Worm (Caenorhabditis elegans) whole organism, L1 larva: ENCODE data around the gene pals-16.

Experiments
- C04F5.9 ChIP-seq: sonication (generic microtip); optimal IDR thresholded peaks from 2 replicates; lab custom pipeline; 2016; ENCODE audit warnings: missing genetic modification characterization, missing compliant biosample characterization
- Y116A8C.19 ChIP-seq: sonication (generic microtip); optimal IDR thresholded peaks from 2 replicates; lab custom pipeline; 2016; ENCODE audit warnings: missing compliant biosample characterization, missing genetic modification characterization, borderline replicate concordance
- blmp-1 ChIP-seq: fragments of 150-350 bp; optimal IDR thresholded peaks from 2 replicates; lab custom pipeline; 2014; ENCODE audit warnings: missing biosample characterization, missing genetic modification characterization
- ceh-63 ChIP-seq: fragments of 200-800 bp; sonication (Bioruptor generic); optimal IDR thresholded peaks from 2 replicates; lab custom pipeline; 2018; ENCODE audit warnings: mild to moderate bottlenecking, missing genetic modification characterization, missing compliant biosample characterization
- ceh-88 ChIP-seq: fragments of 200-800 bp; sonication (Bioruptor generic); IDR thresholded peaks from 2 replicates; pipeline ENCODE4 v1.3.6; 2022; ENCODE audit warnings: missing genetic modification characterization, missing compliant biosample characterization
- ces-1 ChIP-seq: fragments of 150-350 bp; optimal IDR thresholded peaks from 2 replicates; lab custom pipeline; 2014; ENCODE audit warnings: missing biosample characterization, missing genetic modification reagents, missing genetic modification characterization
- dsc-1 ChIP-seq: sonication (generic microtip); optimal IDR thresholded peaks from 2 replicates; lab custom pipeline; 2016; ENCODE audit warnings: mild to moderate bottlenecking, missing genetic modification characterization, missing compliant biosample characterization
- efl-1 ChIP-seq, 4 experiments: fragments of 150-350 bp; optimal IDR thresholded peaks in 3 of 4; peaks in 1 of 4; 1 replicate in 1 of 4; 2 replicates in 3 of 4; lab custom pipeline; 2014; ENCODE audit warnings: missing biosample characterization in 2 of 4, missing genetic modification characterization in 2 of 4, missing genetic modification reagents in 2 of 4
- efl-3 ChIP-seq: fragments of 200-800 bp; sonication (Bioruptor generic); optimal IDR thresholded peaks from 2 replicates; lab custom pipeline; 2018; ENCODE audit warnings: mild to moderate bottlenecking, missing genetic modification characterization, missing compliant biosample characterization
- egl-13 ChIP-seq: sonication (generic microtip); optimal IDR thresholded peaks from 2 replicates; lab custom pipeline; 2016; ENCODE audit warnings: missing genotype, missing genetic modification reagents, missing genetic modification characterization, missing compliant biosample characterization
- egl-27 ChIP-seq, 2 experiments: fragments of 150-350 bp in 1 of 2; sonication (generic microtip); optimal IDR thresholded peaks; 3 replicates each; lab custom pipeline; 2017 to 2018; ENCODE audit warnings: missing biosample characterization in 2 of 2, missing genetic modification characterization in 2 of 2, missing genetic modification reagents in 2 of 2
- elt-3 ChIP-seq, 6 experiments: fragments of 150-350 bp in 1 of 6; sonication (generic microtip); optimal IDR thresholded peaks; 2 replicates each; lab custom pipeline; 2017 to 2018; ENCODE audit warnings: missing biosample characterization in 6 of 6, missing genetic modification characterization in 6 of 6, inconsistent platforms in 1 of 6
- ets-5 ChIP-seq: fragments of 200-800 bp; sonication (Bioruptor generic); IDR thresholded peaks from 2 replicates; pipeline ENCODE4 v1.3.6; 2022; ENCODE audit warnings: missing genetic modification characterization, missing compliant biosample characterization
- fkh-10 ChIP-seq: sonication (generic microtip); optimal IDR thresholded peaks from 2 replicates; lab custom pipeline; 2017; ENCODE audit warnings: missing biosample characterization, missing genetic modification reagents, missing genetic modification characterization
- fkh-8 ChIP-seq: sonication (generic microtip); optimal IDR thresholded peaks from 2 replicates; lab custom pipeline; 2016; ENCODE audit warnings: mild to moderate bottlenecking, missing genetic modification characterization, missing compliant biosample characterization
- fos-1 ChIP-seq: fragments of 150-350 bp; optimal IDR thresholded peaks from 2 replicates; lab custom pipeline; 2014; ENCODE audit warnings: missing biosample characterization, missing genetic modification characterization
- hlh-17 ChIP-seq: fragments of 200-800 bp; sonication (Bioruptor generic); optimal IDR thresholded peaks from 2 replicates; lab custom pipeline; 2018; ENCODE audit warnings: missing genetic modification characterization, mild to moderate bottlenecking, missing compliant biosample characterization, moderate library complexity, borderline replicate concordance
- hlh-4 ChIP-seq: sonication (generic microtip); optimal IDR thresholded peaks from 2 replicates; lab custom pipeline; 2016; ENCODE audit warnings: mild to moderate bottlenecking, missing genetic modification characterization, missing compliant biosample characterization
- hpl-2 ChIP-seq: fragments of 150-350 bp; optimal IDR thresholded peaks from 2 replicates; lab custom pipeline; 2014; ENCODE audit warnings: missing biosample characterization, missing genetic modification reagents, missing genetic modification characterization
- isw-1 ChIP-seq: fragments of 200-800 bp; sonication (Bioruptor generic); IDR thresholded peaks from 2 replicates; pipeline ENCODE4 v1.3.6; 2022; ENCODE audit warnings: missing genetic modification characterization, missing compliant biosample characterization
- jun-1 ChIP-seq: fragments of 150-350 bp; optimal IDR thresholded peaks from 2 replicates; lab custom pipeline; 2014; ENCODE audit warnings: missing biosample characterization, missing genetic modification reagents, missing genetic modification characterization
- lin-35 ChIP-seq, 2 experiments: fragments of 150-350 bp; optimal IDR thresholded peaks; 2 replicates each; lab custom pipeline; 2014; ENCODE audit warnings: missing biosample characterization in 2 of 2, missing genetic modification characterization in 2 of 2, missing genetic modification reagents in 2 of 2
- lir-3 ChIP-seq: sonication (generic microtip); optimal IDR thresholded peaks from 2 replicates; lab custom pipeline; 2016; ENCODE audit warnings: mild to moderate bottlenecking, missing genetic modification characterization, moderate library complexity, missing compliant biosample characterization; ENCODE audit not compliant: poor library complexity
- lsy-2 ChIP-seq, 2 experiments: fragments of 150-350 bp; optimal IDR thresholded peaks; 2 replicates each; lab custom pipeline; 2014; ENCODE audit warnings: missing biosample characterization in 2 of 2, missing genetic modification characterization in 2 of 2
- mab-9 ChIP-seq: fragments of 200-800 bp; sonication (Bioruptor generic); IDR thresholded peaks from 2 replicates; pipeline ENCODE4 v1.3.6; 2022; ENCODE audit warnings: missing genetic modification reagents, missing genetic modification characterization, missing compliant biosample characterization
- mdl-1 ChIP-seq, 2 experiments: fragments of 150-350 bp; optimal IDR thresholded peaks; 2 replicates each; lab custom pipeline; 2014 to 2017; ENCODE audit warnings: missing biosample characterization in 2 of 2, missing genetic modification characterization in 2 of 2, inconsistent platforms in 1 of 2
- mep-1 ChIP-seq: fragments of 150-350 bp; optimal IDR thresholded peaks from 2 replicates; lab custom pipeline; 2014; ENCODE audit warnings: missing biosample characterization, missing genetic modification characterization
- nhr-12 ChIP-seq: sonication (generic microtip); optimal IDR thresholded peaks from 2 replicates; lab custom pipeline; 2017; ENCODE audit warnings: missing biosample characterization, missing genetic modification characterization
- nhr-19 ChIP-seq: fragments of 200-800 bp; sonication (Bioruptor generic); conservative IDR thresholded peaks from 2 replicates; pipeline ENCODE4 v1.3.6; 2022; ENCODE audit warnings: missing genetic modification characterization, missing compliant biosample characterization
- nhr-20 ChIP-seq: sonication (generic microtip); optimal IDR thresholded peaks from 2 replicates; lab custom pipeline; 2016; ENCODE audit warnings: mild to moderate bottlenecking, missing genetic modification characterization, missing compliant biosample characterization
- nhr-237 ChIP-seq: fragments of 150-350 bp; optimal IDR thresholded peaks from 2 replicates; lab custom pipeline; 2014; ENCODE audit warnings: missing biosample characterization, missing genetic modification characterization
- nhr-47 ChIP-seq: sonication (generic microtip); optimal IDR thresholded peaks from 2 replicates; lab custom pipeline; 2016; ENCODE audit warnings: mild to moderate bottlenecking, missing genetic modification characterization, moderate library complexity, missing compliant biosample characterization
- nhr-71 ChIP-seq: sonication (generic microtip); optimal IDR thresholded peaks from 2 replicates; lab custom pipeline; 2016; ENCODE audit warnings: mild to moderate bottlenecking, missing genetic modification characterization, moderate library complexity, missing compliant biosample characterization
- nhr-76 ChIP-seq: sonication (generic microtip); optimal IDR thresholded peaks from 2 replicates; lab custom pipeline; 2017; ENCODE audit warnings: missing biosample characterization, missing genetic modification characterization
- nhr-84 ChIP-seq: sonication (generic microtip); optimal IDR thresholded peaks from 2 replicates; lab custom pipeline; 2017; ENCODE audit warnings: missing biosample characterization, missing genetic modification characterization
- pax-3 ChIP-seq: fragments of 200-800 bp; sonication (Bioruptor generic); optimal IDR thresholded peaks from 2 replicates; lab custom pipeline; 2018; ENCODE audit warnings: mild to moderate bottlenecking, missing genetic modification characterization, moderate library complexity, missing compliant biosample characterization
- pqm-1 ChIP-seq: sonication (generic microtip); optimal IDR thresholded peaks from 3 replicates; lab custom pipeline; 2017; ENCODE audit warnings: missing biosample characterization, missing genetic modification characterization
- rnt-1 ChIP-seq: sonication (generic microtip); optimal IDR thresholded peaks from 2 replicates; lab custom pipeline; 2016; ENCODE audit warnings: mild to moderate bottlenecking, missing genetic modification characterization, moderate library complexity, missing compliant biosample characterization
- snpc-4 ChIP-seq: fragments of 150-350 bp; optimal IDR thresholded peaks from 2 replicates; lab custom pipeline; 2014; ENCODE audit warnings: missing biosample characterization, missing genetic modification characterization
- sptf-1 ChIP-seq: fragments of 150-350 bp; optimal IDR thresholded peaks from 2 replicates; lab custom pipeline; 2014; ENCODE audit warnings: missing biosample characterization, missing genetic modification characterization
- sup-37 ChIP-seq: fragments of 200-800 bp; sonication (Bioruptor generic); optimal IDR thresholded peaks from 2 replicates; lab custom pipeline; 2018; ENCODE audit warnings: mild to moderate bottlenecking, missing genetic modification characterization, missing compliant biosample characterization
- tbx-2 ChIP-seq: sonication (generic microtip); optimal IDR thresholded peaks from 2 replicates; lab custom pipeline; 2016; ENCODE audit warnings: missing genetic modification characterization, missing compliant biosample characterization
- tlp-1 ChIP-seq: fragments of 150-350 bp; optimal IDR thresholded peaks from 2 replicates; lab custom pipeline; 2014; ENCODE audit warnings: missing biosample characterization, missing genetic modification characterization
- unc-30 ChIP-seq: sonication (generic microtip); optimal IDR thresholded peaks from 2 replicates; lab custom pipeline; 2017; ENCODE audit warnings: missing biosample characterization, missing genetic modification characterization
- unc-62 ChIP-seq: fragments of 150-350 bp; optimal IDR thresholded peaks from 2 replicates; lab custom pipeline; 2014; ENCODE audit warnings: missing biosample characterization, missing genetic modification reagents, missing genetic modification characterization
- unc-86 ChIP-seq: sonication (generic microtip); optimal IDR thresholded peaks from 2 replicates; lab custom pipeline; 2016; ENCODE audit warnings: missing genetic modification characterization, missing compliant biosample characterization
- unc-98 ChIP-seq: fragments of 200-800 bp; sonication (Bioruptor generic); IDR thresholded peaks from 2 replicates; pipeline ENCODE4 v1.3.6; 2022; ENCODE audit warnings: missing genetic modification characterization, missing compliant biosample characterization
- vab-15 ChIP-seq: sonication (generic microtip); optimal IDR thresholded peaks from 2 replicates; lab custom pipeline; 2017; ENCODE audit warnings: missing genotype, mild to moderate bottlenecking, missing genetic modification characterization, missing compliant biosample characterization
- zag-1 ChIP-seq: fragments of 150-350 bp; optimal IDR thresholded peaks from 2 replicates; lab custom pipeline; 2014; ENCODE audit warnings: missing biosample characterization, missing genetic modification characterization
- zip-4 ChIP-seq: fragments of 200-800 bp; sonication (Bioruptor generic); optimal IDR thresholded peaks from 2 replicates; lab custom pipeline; 2018; ENCODE audit warnings: mild to moderate bottlenecking, missing genetic modification characterization, moderate library complexity, missing compliant biosample characterization

pals-16 gene

DNA sequence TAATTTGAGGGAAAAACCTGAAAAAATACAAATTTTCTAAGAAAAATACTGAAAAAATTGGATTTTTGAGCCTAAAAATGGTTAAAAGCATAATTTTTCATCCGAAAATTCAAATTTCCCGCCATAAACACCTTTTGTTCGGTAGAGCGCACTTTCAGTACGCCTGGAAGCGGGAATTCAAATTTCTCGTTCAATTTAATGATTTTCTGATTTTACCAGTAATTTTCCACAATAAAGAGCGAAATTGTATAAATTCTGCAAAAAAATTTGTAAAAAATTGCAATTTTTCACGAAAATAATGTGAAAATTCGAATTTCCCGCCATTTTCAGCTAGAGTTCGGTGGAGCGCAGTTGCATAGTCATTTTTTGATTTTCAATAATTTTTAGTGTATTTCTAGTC lies 28.7 kb downstream of the pals-16 start:
- no peak for TF ChIP-seq pax-3
- TF ChIP-seq efl-1 (optimal IDR thresholded peaks at IDR 0.05; lab: Kevin White, UChicago) = no peak
- TF ChIP-seq efl-1 (GFP tag; optimal IDR thresholded peaks at IDR 0.05 in 1 of 2; lab: Kevin White, UChicago) = peak in 1 of 2 experiments; percentile 16
- TF ChIP-seq, all 84 proteins: peak for 1

ce11 chrIII:1429275-1429674 lies 29.5 kb downstream of the pals-16 start:
- TF ChIP-seq unc-62 = no peak
- TF ChIP-seq ces-1 (GFP tag; lab: Kevin White, UChicago) = no peak
- no peak for TF ChIP-seq hpl-2
- TF ChIP-seq nhr-71 (tag; lab: Kevin White, UChicago) = no peak
- TF ChIP-seq tbx-2 = no peak
- no peak for TF ChIP-seq efl-3 (GFP tag; lab: Kevin White, UChicago)
- TF ChIP-seq ceh-88 (GFP tag; lab: Robert Waterston, UW) = no peak
- TF ChIP-seq lin-35 (GFP tag; optimal IDR thresholded peaks at IDR 0.05; lab: Kevin White, UChicago) = no peak
- no peak for TF ChIP-seq mab-9 (GFP tag; lab: Robert Waterston, UW)
- no peak for TF ChIP-seq mep-1
- TF ChIP-seq rnt-1 (tag; lab: Kevin White, UChicago) = no peak
- no peak for TF ChIP-seq fos-1
- no peak for TF ChIP-seq vab-15 (tag; lab: Kevin White, UChicago)

DNA sequence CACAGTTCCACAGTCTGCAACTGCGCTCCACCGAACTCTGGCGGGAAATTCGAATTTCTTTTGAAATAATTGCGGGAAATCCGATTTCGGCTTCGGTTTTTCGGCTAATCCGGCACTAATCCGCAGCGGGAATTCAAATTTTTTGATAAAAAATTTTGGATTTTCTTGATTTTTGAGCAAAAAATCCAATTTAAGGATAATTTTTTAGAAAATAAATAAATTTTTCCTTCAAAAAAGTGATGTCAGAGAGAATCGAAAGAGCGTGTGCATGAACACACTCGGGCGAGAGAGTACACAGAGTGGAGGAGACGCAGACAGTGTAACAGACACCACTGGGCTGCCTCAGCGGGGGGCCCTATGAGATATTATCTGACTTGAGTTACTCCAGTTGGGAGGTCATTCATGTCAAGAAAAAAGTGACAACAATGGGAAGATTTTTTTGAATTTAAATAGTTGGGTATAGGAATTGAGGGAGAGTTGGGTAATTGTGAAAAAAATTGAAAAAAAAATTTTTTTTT lies 30.2 kb downstream of the pals-16 start:
- TF ChIP-seq C04F5.9 (tag; lab: Kevin White, UChicago) (no peak), snpc-4 (no peak), jun-1 (tag; lab: Kevin White, UChicago) (no peak), tlp-1 (tag; lab: Kevin White, UChicago) (no peak), fos-1 (no peak), Y116A8C.19 (tag; lab: Kevin White, UChicago) (no peak), unc-98 (GFP tag; lab: Robert Waterston, UW) (no peak), zag-1 (tag; lab: Kevin White, UChicago) (no peak), nhr-76 (no peak), hpl-2 (no peak), lsy-2 (tag; optimal IDR thresholded peaks at IDR 0.05; lab: Kevin White, UChicago) (peak; percentile 40 to 51), unc-62 (no peak), sptf-1 (tag; lab: Kevin White, UChicago) (no peak), nhr-12 (tag; lab: Kevin White, UChicago) (no peak), nhr-19 (GFP tag; lab: Robert Waterston, UW) (no peak), nhr-47 (tag; lab: Kevin White, UChicago) (no peak), hlh-17 (GFP tag; lab: Kevin White, UChicago) (no peak), sup-37 (GFP tag; lab: Kevin White, UChicago) (no peak), isw-1 (no peak), blmp-1 (tag; lab: Kevin White, UChicago) (no peak), fkh-8 (tag; lab: Kevin White, UChicago) (no peak), mdl-1 (tag; optimal IDR thresholded peaks at IDR 0.05; lab: Kevin White, UChicago) (peak in 1 of 2 experiments; percentile 0), hlh-4 (tag; lab: Kevin White, UChicago) (no peak), nhr-20 (tag; lab: Kevin White, UChicago) (no peak), zip-4 (no peak), ets-5 (GFP tag; lab: Robert Waterston, UW) (no peak), unc-30 (tag; lab: Kevin White, UChicago) (no peak), dsc-1 (tag; lab: Kevin White, UChicago) (no peak), elt-3 (tag; optimal IDR thresholded peaks at IDR 0.05; lab: Kevin White, UChicago) (no peak), egl-13 (no peak), pqm-1 (tag; lab: Kevin White, UChicago) (no peak), egl-27 (tag; optimal IDR thresholded peaks at IDR 0.05; lab: Kevin White, UChicago) (no peak), fkh-10 (GFP tag; lab: Kevin White, UChicago) (no peak), lir-3 (no peak), ceh-63 (GFP tag; lab: Kevin White, UChicago) (no peak), nhr-237 (tag; lab: Kevin White, UChicago) (no peak), unc-86 (tag; lab: Kevin White, UChicago) (no peak), nhr-84 (tag; lab: Kevin White, UChicago) (no peak)
